Worm (Caenorhabditis elegans) whole organism, L1 larva: ENCODE measurements around the gene epc-1.

Source experiments
- C16A3.4 ChIP-seq: fragments of 150-350 bp; optimal IDR thresholded peaks from 2 replicates; lab custom pipeline; 2014; ENCODE audit warnings: missing biosample characterization, missing genetic modification characterization
- F16B12.6 ChIP-seq: fragments of 150-350 bp; optimal IDR thresholded peaks from 2 replicates; lab custom pipeline; 2014; ENCODE audit warnings: missing biosample characterization, missing genetic modification characterization
- aha-1 ChIP-seq: fragments of 150-350 bp; optimal IDR thresholded peaks from 2 replicates; lab custom pipeline; 2014; ENCODE audit warnings: missing biosample characterization, missing genetic modification characterization
- ceh-63 ChIP-seq: fragments of 200-800 bp; sonication (Bioruptor generic); optimal IDR thresholded peaks from 2 replicates; lab custom pipeline; 2018; ENCODE audit warnings: mild to moderate bottlenecking, missing genetic modification characterization, missing compliant biosample characterization
- ceh-8 ChIP-seq: fragments of 200-800 bp; sonication (Bioruptor generic); optimal IDR thresholded peaks from 2 replicates; lab custom pipeline; 2018; ENCODE audit warnings: mild to moderate bottlenecking, missing genetic modification characterization, moderate library complexity, missing compliant biosample characterization
- ceh-82 ChIP-seq, 3 experiments: fragments of 150-350 bp in 1 of 3; sonication (generic microtip) in 2 of 3; optimal IDR thresholded peaks; 2 replicates each; lab custom pipeline; 2014 to 2017; ENCODE audit warnings: missing biosample characterization in 3 of 3, missing genetic modification characterization in 3 of 3
- dpl-1 ChIP-seq, 3 experiments: fragments of 150-350 bp in 2 of 3; sonication (generic microtip) in 1 of 3; optimal IDR thresholded peaks; 2 replicates each; lab custom pipeline; 2014 to 2017; ENCODE audit warnings: missing biosample characterization in 3 of 3, missing genetic modification characterization in 3 of 3, missing genetic modification reagents in 3 of 3
- efl-1 ChIP-seq, 4 experiments: fragments of 150-350 bp; optimal IDR thresholded peaks in 3 of 4; peaks in 1 of 4; 1 replicate in 1 of 4; 2 replicates in 3 of 4; lab custom pipeline; 2014; ENCODE audit warnings: missing biosample characterization in 2 of 4, missing genetic modification characterization in 2 of 4, missing genetic modification reagents in 2 of 4
- efl-3 ChIP-seq: fragments of 200-800 bp; sonication (Bioruptor generic); optimal IDR thresholded peaks from 2 replicates; lab custom pipeline; 2018; ENCODE audit warnings: mild to moderate bottlenecking, missing genetic modification characterization, missing compliant biosample characterization
- elt-3 ChIP-seq, 6 experiments: fragments of 150-350 bp in 1 of 6; sonication (generic microtip); optimal IDR thresholded peaks; 2 replicates each; lab custom pipeline; 2017 to 2018; ENCODE audit warnings: missing biosample characterization in 6 of 6, missing genetic modification characterization in 6 of 6, inconsistent platforms in 1 of 6
- ets-5 ChIP-seq: fragments of 200-800 bp; sonication (Bioruptor generic); IDR thresholded peaks from 2 replicates; pipeline ENCODE4 v1.3.6; 2022; ENCODE audit warnings: missing genetic modification characterization, missing compliant biosample characterization
- fkh-10 ChIP-seq: sonication (generic microtip); optimal IDR thresholded peaks from 2 replicates; lab custom pipeline; 2017; ENCODE audit warnings: missing biosample characterization, missing genetic modification reagents, missing genetic modification characterization
- fkh-4 ChIP-seq: sonication (generic microtip); optimal IDR thresholded peaks from 2 replicates; lab custom pipeline; 2016; ENCODE audit warnings: missing compliant biosample characterization, missing genetic modification characterization, borderline replicate concordance
- fos-1 ChIP-seq: fragments of 150-350 bp; optimal IDR thresholded peaks from 2 replicates; lab custom pipeline; 2014; ENCODE audit warnings: missing biosample characterization, missing genetic modification characterization
- grh-1 ChIP-seq: fragments of 200-800 bp; sonication (Bioruptor generic); IDR thresholded peaks from 2 replicates; pipeline ENCODE4 v1.3.6; 2022; ENCODE audit warnings: missing genetic modification reagents, missing genetic modification characterization, missing compliant biosample characterization
- hpl-2 ChIP-seq: fragments of 150-350 bp; optimal IDR thresholded peaks from 2 replicates; lab custom pipeline; 2014; ENCODE audit warnings: missing biosample characterization, missing genetic modification reagents, missing genetic modification characterization
- irx-1 ChIP-seq: sonication (generic microtip); optimal IDR thresholded peaks from 2 replicates; lab custom pipeline; 2016; ENCODE audit warnings: missing genetic modification characterization, missing compliant biosample characterization
- isw-1 ChIP-seq: fragments of 200-800 bp; sonication (Bioruptor generic); IDR thresholded peaks from 2 replicates; pipeline ENCODE4 v1.3.6; 2022; ENCODE audit warnings: missing genetic modification characterization, missing compliant biosample characterization
- lin-13 ChIP-seq: fragments of 150-350 bp; optimal IDR thresholded peaks from 2 replicates; lab custom pipeline; 2014; ENCODE audit warnings: missing biosample characterization, missing genetic modification reagents, missing genetic modification characterization
- lin-14 ChIP-seq: fragments of 200-800 bp; sonication (Bioruptor generic); optimal IDR thresholded peaks from 2 replicates; lab custom pipeline; 2018; ENCODE audit warnings: mild to moderate bottlenecking, missing genetic modification characterization, moderate library complexity, missing compliant biosample characterization
- lin-35 ChIP-seq, 2 experiments: fragments of 150-350 bp; optimal IDR thresholded peaks; 2 replicates each; lab custom pipeline; 2014; ENCODE audit warnings: missing biosample characterization in 2 of 2, missing genetic modification characterization in 2 of 2, missing genetic modification reagents in 2 of 2
- lin-39 ChIP-seq: fragments of 150-350 bp; optimal IDR thresholded peaks from 2 replicates; lab custom pipeline; 2014; ENCODE audit warnings: missing biosample characterization, missing genetic modification reagents, missing genetic modification characterization
- lir-3 ChIP-seq: sonication (generic microtip); optimal IDR thresholded peaks from 2 replicates; lab custom pipeline; 2016; ENCODE audit warnings: mild to moderate bottlenecking, missing genetic modification characterization, moderate library complexity, missing compliant biosample characterization; ENCODE audit not compliant: poor library complexity
- lsy-2 ChIP-seq, 2 experiments: fragments of 150-350 bp; optimal IDR thresholded peaks; 2 replicates each; lab custom pipeline; 2014; ENCODE audit warnings: missing biosample characterization in 2 of 2, missing genetic modification characterization in 2 of 2
- mab-9 ChIP-seq: fragments of 200-800 bp; sonication (Bioruptor generic); IDR thresholded peaks from 2 replicates; pipeline ENCODE4 v1.3.6; 2022; ENCODE audit warnings: missing genetic modification reagents, missing genetic modification characterization, missing compliant biosample characterization
- mep-1 ChIP-seq: fragments of 150-350 bp; optimal IDR thresholded peaks from 2 replicates; lab custom pipeline; 2014; ENCODE audit warnings: missing biosample characterization, missing genetic modification characterization
- nhr-11 ChIP-seq: fragments of 150-350 bp; optimal IDR thresholded peaks from 2 replicates; lab custom pipeline; 2014; ENCODE audit warnings: missing biosample characterization, missing genetic modification characterization
- nhr-12 ChIP-seq: sonication (generic microtip); optimal IDR thresholded peaks from 2 replicates; lab custom pipeline; 2017; ENCODE audit warnings: missing biosample characterization, missing genetic modification characterization
- nhr-19 ChIP-seq: fragments of 200-800 bp; sonication (Bioruptor generic); conservative IDR thresholded peaks from 2 replicates; pipeline ENCODE4 v1.3.6; 2022; ENCODE audit warnings: missing genetic modification characterization, missing compliant biosample characterization
- nhr-20 ChIP-seq: sonication (generic microtip); optimal IDR thresholded peaks from 2 replicates; lab custom pipeline; 2016; ENCODE audit warnings: mild to moderate bottlenecking, missing genetic modification characterization, missing compliant biosample characterization
- nhr-237 ChIP-seq: fragments of 150-350 bp; optimal IDR thresholded peaks from 2 replicates; lab custom pipeline; 2014; ENCODE audit warnings: missing biosample characterization, missing genetic modification characterization
- nhr-28 ChIP-seq: fragments of 150-350 bp; optimal IDR thresholded peaks from 2 replicates; lab custom pipeline; 2014; ENCODE audit warnings: missing biosample characterization, missing genetic modification characterization
- nhr-71 ChIP-seq: sonication (generic microtip); optimal IDR thresholded peaks from 2 replicates; lab custom pipeline; 2016; ENCODE audit warnings: mild to moderate bottlenecking, missing genetic modification characterization, moderate library complexity, missing compliant biosample characterization
- nhr-76 ChIP-seq: sonication (generic microtip); optimal IDR thresholded peaks from 2 replicates; lab custom pipeline; 2017; ENCODE audit warnings: missing biosample characterization, missing genetic modification characterization
- nhr-77 ChIP-seq: fragments of 150-350 bp; optimal IDR thresholded peaks from 2 replicates; lab custom pipeline; 2014; ENCODE audit warnings: missing biosample characterization, missing genetic modification characterization
- nhr-85 ChIP-seq: sonication (generic microtip); peaks from one replicate; lab custom pipeline; 2016; ENCODE audit warnings: missing genetic modification characterization, inconsistent platforms, missing compliant biosample characterization
- nhr-90 ChIP-seq: sonication (generic microtip); optimal IDR thresholded peaks from 2 replicates; lab custom pipeline; 2016; ENCODE audit warnings: mild to moderate bottlenecking, missing genetic modification characterization, missing compliant biosample characterization; ENCODE audit not compliant: poor library complexity
- pax-3 ChIP-seq: fragments of 200-800 bp; sonication (Bioruptor generic); optimal IDR thresholded peaks from 2 replicates; lab custom pipeline; 2018; ENCODE audit warnings: mild to moderate bottlenecking, missing genetic modification characterization, moderate library complexity, missing compliant biosample characterization
- rnt-1 ChIP-seq: sonication (generic microtip); optimal IDR thresholded peaks from 2 replicates; lab custom pipeline; 2016; ENCODE audit warnings: mild to moderate bottlenecking, missing genetic modification characterization, moderate library complexity, missing compliant biosample characterization
- skn-1 ChIP-seq: fragments of 150-350 bp; optimal IDR thresholded peaks from 2 replicates; lab custom pipeline; 2014; ENCODE audit warnings: missing biosample characterization, missing genetic modification characterization
- snu-23 ChIP-seq: sonication (generic microtip); optimal IDR thresholded peaks from 2 replicates; lab custom pipeline; 2016; ENCODE audit warnings: missing genetic modification characterization, missing compliant biosample characterization
- sup-37 ChIP-seq: fragments of 200-800 bp; sonication (Bioruptor generic); optimal IDR thresholded peaks from 2 replicates; lab custom pipeline; 2018; ENCODE audit warnings: mild to moderate bottlenecking, missing genetic modification characterization, missing compliant biosample characterization
- swsn-7 ChIP-seq: sonication (generic microtip); optimal IDR thresholded peaks from 2 replicates; lab custom pipeline; 2016; ENCODE audit warnings: missing genetic modification characterization, missing compliant biosample characterization
- tbx-2 ChIP-seq: sonication (generic microtip); optimal IDR thresholded peaks from 2 replicates; lab custom pipeline; 2016; ENCODE audit warnings: missing genetic modification characterization, missing compliant biosample characterization
- tlp-1 ChIP-seq: fragments of 150-350 bp; optimal IDR thresholded peaks from 2 replicates; lab custom pipeline; 2014; ENCODE audit warnings: missing biosample characterization, missing genetic modification characterization
- unc-130 ChIP-seq: fragments of 150-350 bp; optimal IDR thresholded peaks from 2 replicates; lab custom pipeline; 2017; ENCODE audit warnings: missing biosample characterization, missing genetic modification characterization, inconsistent platforms
- unc-30 ChIP-seq: sonication (generic microtip); optimal IDR thresholded peaks from 2 replicates; lab custom pipeline; 2017; ENCODE audit warnings: missing biosample characterization, missing genetic modification characterization
- unc-62 ChIP-seq: fragments of 150-350 bp; optimal IDR thresholded peaks from 2 replicates; lab custom pipeline; 2014; ENCODE audit warnings: missing biosample characterization, missing genetic modification reagents, missing genetic modification characterization
- unc-86 ChIP-seq: sonication (generic microtip); optimal IDR thresholded peaks from 2 replicates; lab custom pipeline; 2016; ENCODE audit warnings: missing genetic modification characterization, missing compliant biosample characterization
- unc-98 ChIP-seq: fragments of 200-800 bp; sonication (Bioruptor generic); IDR thresholded peaks from 2 replicates; pipeline ENCODE4 v1.3.6; 2022; ENCODE audit warnings: missing genetic modification characterization, missing compliant biosample characterization
- vab-15 ChIP-seq: sonication (generic microtip); optimal IDR thresholded peaks from 2 replicates; lab custom pipeline; 2017; ENCODE audit warnings: missing genotype, mild to moderate bottlenecking, missing genetic modification characterization, missing compliant biosample characterization
- xbp-1 ChIP-seq: sonication (generic microtip); optimal IDR thresholded peaks from 2 replicates; lab custom pipeline; 2016; ENCODE audit warnings: missing genetic modification characterization, missing compliant biosample characterization
- zip-4 ChIP-seq: fragments of 200-800 bp; sonication (Bioruptor generic); optimal IDR thresholded peaks from 2 replicates; lab custom pipeline; 2018; ENCODE audit warnings: mild to moderate bottlenecking, missing genetic modification characterization, moderate library complexity, missing compliant biosample characterization

Gene epc-1

DNA sequence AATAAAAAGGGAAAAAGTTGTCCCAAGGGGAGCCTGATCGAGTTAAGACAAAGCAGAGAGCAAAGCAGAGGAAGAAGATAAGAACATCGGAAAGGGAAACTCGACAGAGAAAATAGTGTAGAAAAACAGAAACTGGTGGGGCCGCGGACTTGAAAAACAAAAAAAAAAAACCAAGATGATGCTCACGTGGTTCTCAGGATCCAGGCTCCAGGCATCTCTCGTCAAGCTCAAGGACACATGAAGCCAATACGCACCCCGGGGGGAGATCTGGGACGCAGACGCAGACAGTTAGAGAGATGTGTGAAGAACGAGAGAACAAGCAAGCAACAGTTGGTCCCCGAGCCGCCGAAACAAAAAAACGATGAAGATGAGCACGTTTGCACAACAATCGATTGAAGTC is 52.3 kb downstream of the epc-1 start:
- TF ChIP-seq lin-14 (GFP tag; lab: Kevin White, UChicago) (peak; percentile 93), mab-9 (GFP tag; lab: Robert Waterston, UW) (no peak; the same call in 1 of the 2 replicates), nhr-71 (tag; lab: Kevin White, UChicago) (peak; percentile 91), nhr-237 (no peak), dpl-1 (GFP tag; optimal IDR thresholded peaks at IDR 0.05; lab: Kevin White, UChicago) (peak; percentile 19 to 30 (median 20)), nhr-12 (tag; lab: Kevin White, UChicago) (no peak), tlp-1 (tag; lab: Kevin White, UChicago) (no peak), nhr-19 (GFP tag; lab: Robert Waterston, UW) (peak; percentile 82), unc-86 (tag; lab: Kevin White, UChicago) (peak; percentile 34), rnt-1 (tag; lab: Kevin White, UChicago) (peak; percentile 90), lir-3 (no peak), nhr-85 (no peak), hpl-2 (GFP tag; lab: Kevin White, UChicago) (no peak), nhr-90 (tag; lab: Kevin White, UChicago) (no peak), unc-130 (tag; lab: Kevin White, UChicago) (peak; percentile 67), swsn-7 (tag; lab: Kevin White, UChicago) (peak; percentile 58), vab-15 (tag; lab: Kevin White, UChicago) (no peak), fkh-10 (GFP tag; lab: Kevin White, UChicago) (no peak), lsy-2 (tag; optimal IDR thresholded peaks at IDR 0.05; lab: Kevin White, UChicago) (peak; percentile 62 to 68), pax-3 (tag; lab: Kevin White, UChicago) (no peak), unc-30 (tag; lab: Kevin White, UChicago) (no peak), lin-35 (GFP tag; optimal IDR thresholded peaks at IDR 0.05; lab: Kevin White, UChicago) (peak in 1 of 2 experiments; percentile 30), tbx-2 (tag; lab: Kevin White, UChicago) (peak; percentile 70), ets-5 (GFP tag; lab: Robert Waterston, UW) (no peak), ceh-8 (GFP tag; lab: Kevin White, UChicago) (no peak), fos-1 (tag; lab: Kevin White, UChicago) (no peak), elt-3 (tag; optimal IDR thresholded peaks at IDR 0.05; lab: Kevin White, UChicago) (no peak), unc-62 (GFP tag; lab: Kevin White, UChicago) (no peak), ceh-63 (GFP tag; lab: Kevin White, UChicago) (no peak), skn-1 (tag; lab: Kevin White, UChicago) (no peak), nhr-11 (tag; lab: Kevin White, UChicago) (peak; percentile 6), unc-98 (GFP tag; lab: Robert Waterston, UW) (peak; percentile 57; the same call in 1 of the 2 replicates), irx-1 (tag; lab: Kevin White, UChicago) (peak; percentile 47), efl-3 (GFP tag; lab: Kevin White, UChicago) (no peak), zip-4 (GFP tag; lab: Kevin White, UChicago) (no peak), snu-23 (GFP tag; lab: Kevin White, UChicago) (peak; percentile 71), efl-1 (optimal IDR thresholded peaks at IDR 0.05; lab: Kevin White, UChicago) (peak; percentile 53 to 59), efl-1 (GFP tag; optimal IDR thresholded peaks at IDR 0.05 in 1 of 2; lab: Kevin White, UChicago) (peak; percentile 41 to 93), grh-1 (GFP tag; lab: Robert Waterston, UW) (no peak), aha-1 (no peak), F16B12.6 (tag; lab: Kevin White, UChicago) (peak; percentile 3), mep-1 (tag; lab: Kevin White, UChicago) (peak; percentile 28), C16A3.4 (tag; lab: Kevin White, UChicago) (peak; percentile 20), isw-1 (GFP tag; lab: Robert Waterston, UW) (peak; percentile 11; the same call in 1 of the 2 replicates), xbp-1 (peak; percentile 56), lin-13 (GFP tag; lab: Kevin White, UChicago) (peak; percentile 35), fkh-4 (tag; lab: Kevin White, UChicago) (peak; percentile 23), nhr-20 (tag; lab: Kevin White, UChicago) (peak; percentile 64), ceh-82 (tag; optimal IDR thresholded peaks at IDR 0.05; lab: Kevin White, UChicago) (peak in 2 of 3 experiments; percentile 20 to 44), sup-37 (GFP tag; lab: Kevin White, UChicago) (peak; percentile 53), nhr-77 (tag; lab: Kevin White, UChicago) (no peak), nhr-76 (tag; lab: Kevin White, UChicago) (no peak), nhr-28 (tag; lab: Kevin White, UChicago) (no peak), lin-39 (tag; lab: Kevin White, UChicago) (peak; percentile 53)
